Worm (Caenorhabditis elegans) whole organism, L2 larva: Measurements from ENCODE around the gene chtl-1.

Source experiments
- Y55F3AM.14 ChIP-seq: fragments of 200-800 bp; sonication (Bioruptor generic); optimal IDR thresholded peaks from 2 replicates; lab custom pipeline; 2018; ENCODE audit warnings: mild to moderate bottlenecking, missing genetic modification characterization, missing compliant biosample characterization
- ceh-82 ChIP-seq: fragments of 150-350 bp; optimal IDR thresholded peaks from 2 replicates; lab custom pipeline; 2014; ENCODE audit warnings: missing biosample characterization, missing genetic modification characterization
- crh-2 ChIP-seq: sonication (generic microtip); optimal IDR thresholded peaks from 2 replicates; lab custom pipeline; 2017; ENCODE audit warnings: missing biosample characterization, missing genetic modification characterization
- elt-3 ChIP-seq: sonication (generic microtip); optimal IDR thresholded peaks from 2 replicates; lab custom pipeline; 2017; ENCODE audit warnings: missing biosample characterization, missing genetic modification characterization
- fos-1 ChIP-seq: fragments of 150-350 bp; optimal IDR thresholded peaks from 2 replicates; lab custom pipeline; 2014; ENCODE audit warnings: missing biosample characterization, missing genetic modification characterization
- gmeb-1 ChIP-seq: fragments of 150-350 bp; optimal IDR thresholded peaks from 2 replicates; lab custom pipeline; 2014; ENCODE audit warnings: missing biosample characterization, missing genetic modification characterization
- lin-13 ChIP-seq: fragments of 150-350 bp; optimal IDR thresholded peaks from 2 replicates; lab custom pipeline; 2014; ENCODE audit warnings: missing biosample characterization, missing genetic modification reagents, missing genetic modification characterization
- mab-5 ChIP-seq: fragments of 150-350 bp; optimal IDR thresholded peaks from 2 replicates; lab custom pipeline; 2014; ENCODE audit warnings: missing biosample characterization, missing genetic modification characterization
- mdl-1 ChIP-seq, 2 experiments: fragments of 150-350 bp in 1 of 2; sonication (generic microtip) in 1 of 2; optimal IDR thresholded peaks; 2 replicates each; lab custom pipeline; 2017; ENCODE audit warnings: missing biosample characterization in 2 of 2, missing genetic modification characterization in 2 of 2
- nhr-237 ChIP-seq: fragments of 150-350 bp; optimal IDR thresholded peaks from 2 replicates; lab custom pipeline; 2014; ENCODE audit warnings: missing biosample characterization, missing genetic modification characterization
- nhr-25 ChIP-seq: fragments of 150-350 bp; sonication (generic microtip); optimal IDR thresholded peaks from 3 replicates; lab custom pipeline; 2014; ENCODE audit warnings: missing biosample characterization, missing genetic modification characterization
- nhr-77 ChIP-seq: fragments of 150-350 bp; optimal IDR thresholded peaks from 2 replicates; lab custom pipeline; 2014; ENCODE audit warnings: missing biosample characterization, missing genetic modification characterization
- skn-1 ChIP-seq: sonication (generic microtip); optimal IDR thresholded peaks from 2 replicates; lab custom pipeline; 2017; ENCODE audit warnings: missing biosample characterization, missing genetic modification characterization
- sma-9 ChIP-seq, 2 experiments: fragments of 150-350 bp in 1 of 2; sonication (generic microtip) in 1 of 2; optimal IDR thresholded peaks; 2 replicates each; lab custom pipeline; 2014 to 2016; ENCODE audit warnings: missing genetic modification characterization in 2 of 2, mild to moderate bottlenecking in 1 of 2, missing biosample characterization in 1 of 2, missing compliant biosample characterization in 1 of 2, missing genetic modification reagents in 1 of 2, moderate library complexity in 1 of 2
- unc-39 ChIP-seq: fragments of 150-350 bp; optimal IDR thresholded peaks from 2 replicates; lab custom pipeline; 2014; ENCODE audit warnings: missing biosample characterization, missing genetic modification characterization
- unc-55 ChIP-seq: fragments of 150-350 bp; sonication (generic microtip); optimal IDR thresholded peaks from 3 replicates; lab custom pipeline; 2014; ENCODE audit warnings: missing biosample characterization, missing genetic modification reagents, missing genetic modification characterization
- unc-62 ChIP-seq: fragments of 150-350 bp; optimal IDR thresholded peaks from 2 replicates; lab custom pipeline; 2014; ENCODE audit warnings: missing biosample characterization, missing genetic modification reagents, missing genetic modification characterization
- ztf-4 ChIP-seq: fragments of 150-350 bp; optimal IDR thresholded peaks from 2 replicates; lab custom pipeline; 2014; ENCODE audit warnings: missing biosample characterization, missing genetic modification characterization

chtl-1 gene

ce11 chrX:5311174-5311573, 52.9 kb downstream of the chtl-1 start:
- peak; percentile 53 for TF ChIP-seq unc-55 (GFP tag; lab: Kevin White, UChicago)
- TF ChIP-seq mab-5 (tag; lab: Kevin White, UChicago), result peak; percentile 72
- no peak for TF ChIP-seq lin-13
- no peak for TF ChIP-seq unc-39 (tag; lab: Kevin White, UChicago)
- TF ChIP-seq mdl-1 (tag; optimal IDR thresholded peaks at IDR 0.05; lab: Kevin White, UChicago), result peak in 1 of 2 experiments; percentile 22

- no peak for TF ChIP-seq fos-1
- TF ChIP-seq unc-62, result no peak
- no peak for TF ChIP-seq sma-9 (GFP tag; optimal IDR thresholded peaks at IDR 0.05; lab: Kevin White, UChicago)
- TF ChIP-seq sma-9 (tag; optimal IDR thresholded peaks at IDR 0.05; lab: Kevin White, UChicago), result no peak
- TF ChIP-seq nhr-77 (tag; lab: Kevin White, UChicago), result no peak
- no peak for TF ChIP-seq elt-3
- TF ChIP-seq lin-13, result no peak
- TF ChIP-seq crh-2, result no peak
- no peak for TF ChIP-seq nhr-237
- no peak for TF ChIP-seq gmeb-1 (tag; lab: Kevin White, UChicago)
- no peak for TF ChIP-seq skn-1 (tag; lab: Kevin White, UChicago)
- no peak for TF ChIP-seq nhr-25 (tag; lab: Kevin White, UChicago)
- TF ChIP-seq mdl-1 (tag; optimal IDR thresholded peaks at IDR 0.05; lab: Kevin White, UChicago), result no peak
- TF ChIP-seq ceh-82 (tag; lab: Kevin White, UChicago), result no peak
- TF ChIP-seq ztf-4 (tag; lab: Kevin White, UChicago), result no peak
- no peak for TF ChIP-seq Y55F3AM.14 (GFP tag; lab: Kevin White, UChicago)
Observed at ce11 chrX:5309622-5310021, 54.5 kb downstream of the chtl-1 start.
